Worm (Caenorhabditis elegans): Measurements from ENCODE around the gene cyp-33C1.
A peak's percentile ranks its signal among the peaks of the same experiment; 100 is the strongest.

cyp-33C1 gene

ce11 chrV:2218803-2219202 is 39.5 kb downstream of the cyp-33C1 start, which contains the start of gene nhr-56 (continued):
- TF ChIP-seq mdl-1 (tag; optimal IDR thresholded peaks at IDR 0.05) (peak in 1 of 2 experiments; percentile 49), Y5F2A.4 (GFP tag; optimal IDR thresholded peaks at IDR 0.05) (no peak), zfp-2 (tag; optimal IDR thresholded peaks at IDR 0.05) (no peak), nhr-111 (GFP tag; optimal IDR thresholded peaks at IDR 0.05) (no peak), attf-4 (tag; optimal IDR thresholded peaks at IDR 0.05) (no peak), mes-2 (tag; optimal IDR thresholded peaks at IDR 0.05; ENCODE audit: poor library complexity, severe bottlenecking) (peak; percentile 60), nhr-28 (tag; optimal IDR thresholded peaks at IDR 0.05) (peak; percentile 81), skn-1 (tag; optimal IDR thresholded peaks at IDR 0.05) (no peak), ZK546.5 (tag; optimal IDR thresholded peaks at IDR 0.05) (no peak), ama-1 (optimal IDR thresholded peaks at IDR 0.05) (no peak), ztf-11 (tag; optimal IDR thresholded peaks at IDR 0.05) (no peak), nhr-10 (tag; optimal IDR thresholded peaks at IDR 0.05) (no peak), snpc-1.2 (GFP tag; IDR thresholded peaks at IDR 0.05) (no peak), spr-1 (tag; optimal IDR thresholded peaks at IDR 0.05) (no peak), unc-130 (GFP tag; optimal IDR thresholded peaks at IDR 0.05) (no peak), ceh-44 (GFP tag; IDR thresholded peaks at IDR 0.05) (no peak), lsy-2 (tag; optimal IDR thresholded peaks at IDR 0.05) (peak in 1 of 2 experiments; percentile 58), pqm-1 (tag; optimal IDR thresholded peaks at IDR 0.05) (peak; percentile 55), ceh-20 (GFP tag; IDR thresholded peaks at IDR 0.05) (no peak), dmd-6 (GFP tag; IDR thresholded peaks at IDR 0.05) (peak; percentile 74), T26A8.4 (GFP tag; IDR thresholded peaks at IDR 0.05) (no peak), ZK337.2 (GFP tag; IDR thresholded peaks at IDR 0.05) (no peak), F37D6.2 (tag; optimal IDR thresholded peaks at IDR 0.05) (no peak), D1046.2 (GFP tag; IDR thresholded peaks at IDR 0.05) (no peak), Y48G9A.11 (GFP tag; IDR thresholded peaks at IDR 0.05) (no peak), dmd-9 (GFP tag; IDR thresholded peaks at IDR 0.05) (no peak), F10B5.3 (tag; optimal IDR thresholded peaks at IDR 0.05) (no peak), fkh-10 (GFP tag; optimal IDR thresholded peaks at IDR 0.05) (no peak), madf-5 (GFP tag; IDR thresholded peaks at IDR 0.05) (no peak), aha-1 (tag) (no peak), nhr-102 (tag; optimal IDR thresholded peaks at IDR 0.05) (peak; percentile 21), mep-1 (tag; optimal IDR thresholded peaks at IDR 0.05) (peak; percentile 54), php-3 (GFP tag; IDR thresholded peaks at IDR 0.05) (no peak), ces-1 (GFP tag; optimal IDR thresholded peaks at IDR 0.05) (no peak), nhr-42 (GFP tag; IDR thresholded peaks at IDR 0.05) (no peak), zip-11 (GFP tag; IDR thresholded peaks at IDR 0.05) (no peak), nhr-11 (tag; optimal IDR thresholded peaks at IDR 0.05) (no peak), gei-8 (GFP tag; optimal IDR thresholded peaks at IDR 0.05) (no peak), ceh-82 (tag; optimal IDR thresholded peaks at IDR 0.05) (no peak), nhr-41 (GFP tag; IDR thresholded peaks at IDR 0.05) (no peak), hlh-30 (tag; optimal IDR thresholded peaks at IDR 0.05; ENCODE audit: insufficient read depth) (peak; percentile 86), ztf-7 (tag; optimal IDR thresholded peaks at IDR 0.05) (no peak), set-16 (GFP tag; IDR thresholded peaks at IDR 0.05) (no peak), unc-39 (tag; optimal IDR thresholded peaks at IDR 0.05) (no peak), F26F4.8 (GFP tag; conservative IDR thresholded peaks at IDR 0.05) (no peak), ceh-28 (tag; optimal IDR thresholded peaks at IDR 0.05) (no peak), hmg-1.1 (GFP tag; IDR thresholded peaks at IDR 0.05) (no peak), jun-1 (tag; optimal IDR thresholded peaks at IDR 0.05) (no peak), mxl-3 (GFP tag; optimal IDR thresholded peaks at IDR 0.05) (peak; percentile 49), daf-8 (GFP tag; IDR thresholded peaks at IDR 0.05) (no peak), lin-13 (GFP tag; optimal IDR thresholded peaks at IDR 0.05) (no peak), R02D3.7 (tag; optimal IDR thresholded peaks at IDR 0.05) (no peak), Y105C5A.15 (GFP tag; IDR thresholded peaks at IDR 0.05) (no peak), F44E2.7 (GFP tag; IDR thresholded peaks at IDR 0.05) (no peak)
